Worm (Caenorhabditis elegans) whole organism, L4 larva: ENCODE results near the gene gtr-1.

Experiments
- ama-1 ChIP-seq: fragments of 150-350 bp; optimal IDR thresholded peaks from 2 replicates; lab custom pipeline; 2014; ENCODE audit warnings: inconsistent platforms, mixed read lengths
- nhr-25 ChIP-seq: sonication (generic microtip); optimal IDR thresholded peaks from 2 replicates; lab custom pipeline; 2017; ENCODE audit warnings: missing genetic modification characterization, mild to moderate bottlenecking, missing compliant biosample characterization, antibody characterized with exemption, moderate library complexity, borderline replicate concordance; ENCODE audit not compliant: insufficient read depth

- TF ChIP-seq ama-1 (lab: Kevin White, UChicago): no peak
- no peak for TF ChIP-seq nhr-25 (tag; lab: Kevin White, UChicago)
Measured at ce11 chrX:785368-785767, 17.2 kb upstream of the gtr-1 start.
